Fruit fly (Drosophila melanogaster) whole organism, embryonic: ENCODE results near the gene CG5262.
A peak's percentile ranks its signal among the peaks of the same experiment; 100 is the strongest.

Source experiments
- Awh ChIP-seq: fragments of 200-800 bp; sonication (Bioruptor generic); IDR thresholded peaks from 2 replicates; pipeline ENCODE4, ENCODE4 v1.3.6; 2022; ENCODE audit warnings: missing biosample characterization, missing genetic modification characterization
- BEAF-32 ChIP-seq: fragments of 200-800 bp; sonication (Bioruptor generic); optimal IDR thresholded peaks from 3 replicates; lab custom pipeline; 2017; ENCODE audit warnings: missing biosample characterization, missing genetic modification characterization, mild to moderate bottlenecking, moderate library complexity, missing genetic modification reagents
- Bdp1 ChIP-seq: fragments of 200-800 bp; sonication (Bioruptor generic); optimal IDR thresholded peaks from 3 replicates; lab custom pipeline; 2016; ENCODE audit warnings: missing biosample characterization, missing genetic modification characterization
- CG10431 ChIP-seq: fragments of 200-800 bp; sonication (Bioruptor generic); optimal IDR thresholded peaks from 3 replicates; lab custom pipeline; 2018; ENCODE audit warnings: missing biosample characterization, mild to moderate bottlenecking, missing genetic modification characterization
- CG10565 ChIP-seq: fragments of 200-800 bp; sonication (Bioruptor generic); optimal IDR thresholded peaks from 3 replicates; lab custom pipeline; 2016; ENCODE audit warnings: missing biosample characterization, mild to moderate bottlenecking, missing genetic modification characterization
- CG12219 ChIP-seq: fragments of 200-800 bp; sonication (Bioruptor generic); optimal IDR thresholded peaks from 3 replicates; lab custom pipeline; 2018; ENCODE audit warnings: missing biosample characterization, mild to moderate bottlenecking, missing genetic modification characterization
- CG13296 ChIP-seq: fragments of 200-800 bp; sonication (Bioruptor generic); optimal IDR thresholded peaks from 3 replicates; lab custom pipeline; 2018; ENCODE audit warnings: missing biosample characterization, mild to moderate bottlenecking, missing genetic modification characterization
- CG16863 ChIP-seq: fragments of 200-800 bp; sonication (Bioruptor generic); optimal IDR thresholded peaks from 3 replicates; lab custom pipeline; 2016; ENCODE audit warnings: missing biosample characterization, missing genetic modification characterization
- CG18764 ChIP-seq: fragments of 200-800 bp; sonication (Bioruptor generic); optimal IDR thresholded peaks from 3 replicates; lab custom pipeline; 2016; ENCODE audit warnings: missing biosample characterization, missing genetic modification characterization
- CG30431 ChIP-seq: fragments of 200-800 bp; sonication (Bioruptor generic); optimal IDR thresholded peaks from 2 replicates; lab custom pipeline; 2017; ENCODE audit warnings: missing biosample characterization, missing genetic modification characterization
- CG33557 ChIP-seq: fragments of 200-800 bp; sonication (Bioruptor generic); optimal IDR thresholded peaks from 2 replicates; lab custom pipeline; 2019; ENCODE audit warnings: missing biosample characterization, mild to moderate bottlenecking, missing genetic modification characterization, moderate library complexity
- CG4360 ChIP-seq: fragments of 200-800 bp; sonication (Bioruptor generic); IDR thresholded peaks from 2 replicates; pipeline ENCODE4 v1.3.6; 2022; ENCODE audit warnings: missing biosample characterization, missing genetic modification characterization
- CG5245 ChIP-seq: fragments of 200-800 bp; sonication (Bioruptor generic); optimal IDR thresholded peaks from 3 replicates; lab custom pipeline; 2016; ENCODE audit warnings: missing biosample characterization, missing genetic modification characterization
- CG7372 ChIP-seq: fragments of 200-800 bp; sonication (Bioruptor generic); IDR thresholded peaks from 2 replicates; pipeline ENCODE4 v1.3.6; 2022; ENCODE audit warnings: missing biosample characterization, missing genetic modification characterization
- Camta ChIP-seq: fragments of 200-800 bp; sonication (Bioruptor generic); optimal IDR thresholded peaks from 2 replicates; lab custom pipeline; 2016; ENCODE audit warnings: missing biosample characterization, missing genetic modification characterization
- E2f1 ChIP-seq: fragments of 200-800 bp; sonication (Bioruptor generic); IDR thresholded peaks from 2 replicates; pipeline ENCODE4 v1.3.6; 2022; ENCODE audit warnings: missing biosample characterization, missing genetic modification characterization
- ERR ChIP-seq: fragments of 200-800 bp; sonication (Bioruptor generic); optimal IDR thresholded peaks from 2 replicates; lab custom pipeline; 2016; ENCODE audit warnings: missing biosample characterization, missing genetic modification characterization
- H2.0 ChIP-seq: fragments of 200-800 bp; sonication (Bioruptor generic); IDR thresholded peaks from 2 replicates; pipeline ENCODE4 v1.3.6; 2022; ENCODE audit warnings: missing biosample characterization, missing genetic modification characterization
- Hr78 ChIP-seq, 2 experiments: fragments of 200-800 bp in 1 of 2; fragments of >200 bp in 1 of 2; sonication (Bioruptor generic) in 1 of 2; optimal IDR thresholded peaks; 2 replicates each; lab custom pipeline; 2017 to 2019; ENCODE audit warnings: missing biosample characterization in 2 of 2, missing genetic modification characterization in 2 of 2, mild to moderate bottlenecking in 1 of 2, moderate library complexity in 1 of 2
- Jarid2 ChIP-seq: fragments of 200-800 bp; sonication (Bioruptor generic); optimal IDR thresholded peaks from 3 replicates; lab custom pipeline; 2017; ENCODE audit warnings: mild to moderate bottlenecking, missing biosample characterization, missing genetic modification reagents, missing genetic modification characterization
- Lpt ChIP-seq: fragments of >200 bp; optimal IDR thresholded peaks from 2 replicates; lab custom pipeline; 2018; ENCODE audit warnings: missing biosample characterization, missing genetic modification characterization
- NK7.1 ChIP-seq: fragments of 200-800 bp; sonication (Bioruptor generic); optimal IDR thresholded peaks from 3 replicates; lab custom pipeline; 2016; ENCODE audit warnings: missing biosample characterization, missing genetic modification characterization
- Neu2 ChIP-seq: fragments of 200-800 bp; sonication (Bioruptor generic); optimal IDR thresholded peaks from 3 replicates; lab custom pipeline; 2016; ENCODE audit warnings: missing biosample characterization, missing genetic modification characterization, borderline replicate concordance
- Ptx1 ChIP-seq: fragments of 200-800 bp; sonication (Bioruptor generic); IDR thresholded peaks from 2 replicates; pipeline ENCODE4 v1.3.6; 2022; ENCODE audit warnings: missing biosample characterization, missing genetic modification characterization
- Side ChIP-seq: fragments of 200-800 bp; sonication (Bioruptor generic); optimal IDR thresholded peaks from 2 replicates; lab custom pipeline; 2016; ENCODE audit warnings: missing biosample characterization, missing genetic modification characterization
- Spps ChIP-seq: fragments of 200-800 bp; sonication (Bioruptor generic); optimal IDR thresholded peaks from 2 replicates; lab custom pipeline; 2018; ENCODE audit warnings: missing biosample characterization, mild to moderate bottlenecking, missing genetic modification characterization
- caup ChIP-seq: fragments of 200-800 bp; sonication (Bioruptor generic); optimal IDR thresholded peaks from 3 replicates; lab custom pipeline; 2017; ENCODE audit warnings: missing biosample characterization, mild to moderate bottlenecking, missing genetic modification characterization, moderate library complexity; ENCODE audit not compliant: severe bottlenecking
- corto ChIP-seq: fragments of 200-800 bp; sonication (Bioruptor generic); optimal IDR thresholded peaks from 2 replicates; lab custom pipeline; 2016; ENCODE audit warnings: missing biosample characterization, mild to moderate bottlenecking, missing genetic modification characterization, moderate library complexity
- crol ChIP-seq: fragments of 200-800 bp; sonication (Bioruptor generic); IDR thresholded peaks from 2 replicates; pipeline ENCODE4 v1.3.6; 2022; ENCODE audit warnings: missing biosample characterization, missing genetic modification characterization
- dimm ChIP-seq: fragments of 200-800 bp; sonication (Bioruptor generic); IDR thresholded peaks from 2 replicates; pipeline ENCODE4 v1.3.6; 2022; ENCODE audit warnings: missing biosample characterization, missing genetic modification characterization
- dmrt99B ChIP-seq: fragments of 200-800 bp; sonication (Bioruptor generic); optimal IDR thresholded peaks from 2 replicates; lab custom pipeline; 2018; ENCODE audit warnings: missing biosample characterization, mild to moderate bottlenecking, missing genetic modification characterization, moderate library complexity
- dpn ChIP-seq, 2 experiments: fragments of 200-800 bp; sonication (Bioruptor generic); optimal IDR thresholded peaks; 3 replicates each; lab custom pipeline; 2016; ENCODE audit warnings: missing biosample characterization in 2 of 2, missing genetic modification characterization in 2 of 2
- eyg ChIP-seq: fragments of 200-800 bp; sonication (Bioruptor generic); optimal IDR thresholded peaks from 3 replicates; lab custom pipeline; 2016; ENCODE audit warnings: missing biosample characterization, missing genetic modification characterization
- grau ChIP-seq: fragments of 200-800 bp; optimal IDR thresholded peaks from 3 replicates; lab custom pipeline; 2019; ENCODE audit warnings: missing biosample characterization, mild to moderate bottlenecking, missing genetic modification characterization, moderate library complexity
- gt ChIP-seq: fragments of 200-800 bp; sonication (Bioruptor generic); IDR thresholded peaks from 2 replicates; pipeline ENCODE4 v1.3.6; 2022; ENCODE audit warnings: missing biosample characterization, missing genetic modification characterization
- her ChIP-seq: fragments of 200-800 bp; sonication (Bioruptor generic); optimal IDR thresholded peaks from 2 replicates; lab custom pipeline; 2016; ENCODE audit warnings: missing biosample characterization, missing genetic modification characterization
- lov ChIP-seq, 2 experiments: fragments of 200-800 bp in 1 of 2; fragments of >200 bp in 1 of 2; sonication (Bioruptor generic) in 1 of 2; IDR thresholded peaks in 1 of 2; optimal IDR thresholded peaks in 1 of 2; 2 replicates in 1 of 2; 3 replicates in 1 of 2; pipeline versions ENCODE4 v1.3.6 to Lab custom; 2017 to 2022; ENCODE audit warnings: missing biosample characterization in 1 of 2, missing genetic modification characterization in 1 of 2
- mirr ChIP-seq: fragments of 200-800 bp; sonication (Bioruptor generic); optimal IDR thresholded peaks from 3 replicates; lab custom pipeline; 2018; ENCODE audit warnings: missing biosample characterization, mild to moderate bottlenecking, missing genetic modification characterization
- odd ChIP-seq: fragments of 200-800 bp; sonication (Bioruptor generic); optimal IDR thresholded peaks from 2 replicates; lab custom pipeline; 2017; ENCODE audit warnings: missing biosample characterization, mild to moderate bottlenecking, missing genetic modification characterization
- pfk ChIP-seq: fragments of 200-800 bp; sonication (Bioruptor generic); optimal IDR thresholded peaks from 2 replicates; lab custom pipeline; 2018; ENCODE audit warnings: missing biosample characterization, mild to moderate bottlenecking, missing genetic modification characterization, moderate library complexity
- repo ChIP-seq: fragments of 200-800 bp; sonication (Bioruptor generic); optimal IDR thresholded peaks from 2 replicates; lab custom pipeline; 2016; ENCODE audit warnings: missing biosample characterization, missing genetic modification characterization
- run ChIP-seq: fragments of 200-800 bp; sonication (Bioruptor generic); optimal IDR thresholded peaks from 3 replicates; lab custom pipeline; 2018; ENCODE audit warnings: missing biosample characterization, mild to moderate bottlenecking, missing genetic modification characterization
- sens ChIP-seq: fragments of 200-800 bp; sonication (Bioruptor generic); peaks from one replicate; lab custom pipeline; 2016; ENCODE audit warnings: missing biosample characterization, missing genetic modification characterization
- tx ChIP-seq: fragments of 200-800 bp; sonication (Bioruptor generic); optimal IDR thresholded peaks from 2 replicates; lab custom pipeline; 2016; ENCODE audit warnings: missing biosample characterization, missing genetic modification characterization
- unpg ChIP-seq: fragments of 200-800 bp; sonication (Bioruptor generic); optimal IDR thresholded peaks from 3 replicates; lab custom pipeline; 2018; ENCODE audit warnings: missing biosample characterization, mild to moderate bottlenecking, missing genetic modification characterization, moderate library complexity
- wor ChIP-seq: fragments of 200-800 bp; sonication (Bioruptor generic); IDR thresholded peaks from 2 replicates; pipeline ENCODE4 v1.3.6; 2022; ENCODE audit warnings: missing biosample characterization, missing genetic modification characterization
- z ChIP-seq: fragments of 200-800 bp; sonication (Bioruptor generic); IDR thresholded peaks from 3 replicates; pipeline ENCODE4 v1.3.6; 2022; ENCODE audit warnings: missing biosample characterization, missing genetic modification characterization
- zen2 ChIP-seq: fragments of 200-800 bp; sonication (Bioruptor generic); IDR thresholded peaks from 3 replicates; pipeline ENCODE4 v1.3.6; 2022; ENCODE audit warnings: missing biosample characterization, missing genetic modification characterization; ENCODE audit not compliant: partially characterized antibody
- zf30C ChIP-seq: fragments of 200-800 bp; sonication (Bioruptor generic); optimal IDR thresholded peaks from 3 replicates; lab custom pipeline; 2018; ENCODE audit warnings: missing biosample characterization, mild to moderate bottlenecking, missing genetic modification characterization

The CG5262 gene

DNA sequence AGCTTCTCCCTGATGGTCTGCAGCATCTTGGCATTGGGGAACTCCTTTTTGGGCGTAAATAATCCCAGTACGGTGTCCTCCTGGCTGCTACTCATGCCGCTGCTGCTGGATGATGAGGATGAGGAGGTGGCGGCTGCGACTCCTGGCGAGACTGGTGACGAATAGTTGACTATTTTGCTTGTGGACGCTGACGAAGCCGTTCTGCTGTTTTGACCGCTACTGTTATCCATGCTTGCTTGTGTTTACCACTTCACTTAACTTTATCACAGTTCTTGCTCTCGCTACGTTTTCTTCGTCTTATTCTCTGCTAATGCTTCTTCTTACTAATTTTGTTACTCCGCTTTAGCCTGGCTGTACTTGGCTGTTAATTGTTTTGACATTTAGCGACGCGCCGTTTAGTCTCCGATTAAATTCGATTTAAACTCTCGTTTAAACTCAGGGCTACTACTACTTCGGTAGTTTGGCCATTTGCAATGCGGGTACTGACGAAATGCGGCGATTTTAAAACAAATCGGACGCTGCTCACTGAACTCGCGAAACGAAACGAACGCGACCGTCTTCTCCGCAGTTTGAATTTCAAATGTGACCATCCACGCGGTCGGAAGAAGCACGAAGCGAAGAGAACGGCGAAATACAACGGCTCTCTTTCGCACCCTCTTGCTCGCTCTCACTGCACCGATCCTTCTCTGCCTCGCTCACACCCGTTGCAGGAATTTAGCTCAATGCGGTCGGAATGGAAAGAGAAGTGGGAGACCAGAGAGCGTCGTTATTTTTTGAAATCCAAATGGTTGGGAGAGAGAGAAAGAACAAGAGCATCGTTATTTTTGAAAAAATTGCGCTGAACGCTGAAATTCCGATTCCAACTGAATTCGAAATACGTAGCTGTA is 29.0 kb downstream of the CG5262 start, which contains the start of gene trbl (continued):
- TF ChIP-seq Camta (GFP tag; lab: Kevin White, UChicago) (no peak), NK7.1 (no peak), wor (GFP tag; lab: Robert Waterston, UW) (no peak), zen2 (GFP tag; lab: Robert Waterston, UW) (no peak; the same call in 2 of the 3 replicates), Side (peak; percentile 21), tx (GFP tag; lab: Kevin White, UChicago) (no peak), CG7372 (GFP tag; lab: Robert Waterston, UW) (no peak), Bdp1 (GFP tag; lab: Kevin White, UChicago) (no peak), CG4360 (no peak), run (peak; percentile 45), mirr (GFP tag; lab: Kevin White, UChicago) (peak; percentile 54), z (GFP tag; lab: Robert Waterston, UW) (peak; percentile 62; the same call in 1 of the 3 replicates), corto (no peak), Hr78 (GFP tag; optimal IDR thresholded peaks at IDR 0.05; lab: Kevin White, UChicago) (peak in 1 of 2 experiments; percentile 44), CG13296 (GFP tag; lab: Kevin White, UChicago) (peak; percentile 53), Ptx1 (GFP tag; lab: Robert Waterston, UW) (no peak), dmrt99B (peak; percentile 23), CG30431 (GFP tag; lab: Kevin White, UChicago) (no peak), CG10565 (GFP tag; lab: Kevin White, UChicago) (no peak), dimm (GFP tag; lab: Robert Waterston, UW) (no peak), CG12219 (GFP tag; lab: Kevin White, UChicago) (peak; percentile 18), crol (GFP tag; lab: Robert Waterston, UW) (no peak), Awh (no peak), CG18764 (GFP tag; lab: Kevin White, UChicago) (no peak), CG10431 (GFP tag; lab: Kevin White, UChicago) (peak; percentile 56), odd (no peak), Neu2 (GFP tag; lab: Kevin White, UChicago) (no peak), gt (GFP tag; lab: Robert Waterston, UW) (no peak), Jarid2 (peak; percentile 80), her (peak; percentile 70), H2.0 (no peak), ERR (no peak), pfk (GFP tag; lab: Kevin White, UChicago) (peak; percentile 52), lov (optimal IDR thresholded peaks at IDR 0.05; lab: Kevin White, UChicago) (no peak), lov (GFP tag; IDR thresholded peaks at IDR 0.05; lab: Robert Waterston, UW) (0 out of 3 replicates have a peak, but pooled peaks have one; percentile 66), eyg (GFP tag; lab: Kevin White, UChicago) (no peak), CG16863 (GFP tag; lab: Kevin White, UChicago) (no peak), Spps (tag; lab: Kevin White, UChicago) (no peak), dpn (GFP tag; optimal IDR thresholded peaks at IDR 0.05; lab: Kevin White, UChicago) (no peak), unpg (peak; percentile 20), repo (GFP tag; lab: Kevin White, UChicago) (no peak), sens (GFP tag; lab: Kevin White, UChicago) (peak; percentile 34), BEAF-32 (GFP tag; lab: Kevin White, UChicago) (peak; percentile 5), CG33557 (no peak), Lpt (GFP tag; lab: Kevin White, UChicago) (no peak), CG5245 (GFP tag; lab: Kevin White, UChicago) (no peak), grau (tag; lab: Kevin White, UChicago) (peak; percentile 35), caup (peak; percentile 28), zf30C (GFP tag; lab: Kevin White, UChicago) (peak; percentile 38), E2f1 (GFP tag; lab: Robert Waterston, UW) (no peak)
